Worm (Caenorhabditis elegans): ENCODE results near the gene meg-4.

meg-4 gene

ce11 chrX:1667056-1667455, 15.7 kb upstream of the meg-4 start:
- no peak for TF ChIP-seq nhr-28 (tag; optimal IDR thresholded peaks at IDR 0.05)
- TF ChIP-seq zip-8 (tag; optimal IDR thresholded peaks at IDR 0.05) = no peak
- TF ChIP-seq ceh-83 (GFP tag; optimal IDR thresholded peaks at IDR 0.05) = no peak
- TF ChIP-seq nhr-237 (tag; optimal IDR thresholded peaks at IDR 0.05) = no peak
- TF ChIP-seq sptf-1 (tag; optimal IDR thresholded peaks at IDR 0.05) = no peak

- no peak for TF ChIP-seq mep-1 (tag; optimal IDR thresholded peaks at IDR 0.05)
- TF ChIP-seq sem-2 (GFP tag; optimal IDR thresholded peaks at IDR 0.05) = no peak
- no peak for TF ChIP-seq hlh-1 (tag; optimal IDR thresholded peaks at IDR 0.05)
- no peak for TF ChIP-seq lsy-2 (tag; optimal IDR thresholded peaks at IDR 0.05)
- no peak for TF ChIP-seq pha-4 (tag; optimal IDR thresholded peaks at IDR 0.05)
- no peak for TF ChIP-seq nhr-237 (tag; optimal IDR thresholded peaks at IDR 0.05)
- no peak for TF ChIP-seq mab-5 (tag; optimal IDR thresholded peaks at IDR 0.05)
- no peak for TF ChIP-seq cnd-1 (tag; optimal IDR thresholded peaks at IDR 0.05)
- no peak for TF ChIP-seq lin-32 (GFP tag; optimal IDR thresholded peaks at IDR 0.05)
- TF ChIP-seq tbx-8 (GFP tag; optimal IDR thresholded peaks at IDR 0.05) = no peak
- no peak for TF ChIP-seq snpc-4 (tag; optimal IDR thresholded peaks at IDR 0.05)
- no peak for TF ChIP-seq M03D4.4 (tag; optimal IDR thresholded peaks at IDR 0.05)
- no peak for TF ChIP-seq drap-1 (GFP tag; optimal IDR thresholded peaks at IDR 0.05)
- no peak for TF ChIP-seq elt-1 (tag; optimal IDR thresholded peaks at IDR 0.05; ENCODE audit: borderline replicate concordance, insufficient read depth)
- no peak for TF ChIP-seq unc-39 (tag; optimal IDR thresholded peaks at IDR 0.05)
- TF ChIP-seq unc-120 (tag; optimal IDR thresholded peaks at IDR 0.05; ENCODE audit: poor library complexity, severe bottlenecking) = no peak
- no peak for TF ChIP-seq blmp-1 (tag; optimal IDR thresholded peaks at IDR 0.05)
- no peak for TF ChIP-seq flh-1 (GFP tag; optimal IDR thresholded peaks at IDR 0.05)
- no peak for TF ChIP-seq bed-3 (GFP tag; optimal IDR thresholded peaks at IDR 0.05)
- TF ChIP-seq elt-3 (tag; optimal IDR thresholded peaks at IDR 0.05) = no peak
These were observed 14.0 kb upstream of the meg-4 start, which contains the start of gene R09H3.3 for ce11 chrX:1668748-1669147. TSS of gene R09H3.3 (minus strand) at chrX:1668848.

ce11 chrX:1674056-1674455, 8.7 kb upstream of the meg-4 start, which contains the start of gene tbx-31:
TSS of gene tbx-31 (minus strand) at chrX:1674156.
- TF ChIP-seq nhr-28 (tag; optimal IDR thresholded peaks at IDR 0.05) = no peak
- no peak for TF ChIP-seq zip-8 (tag; optimal IDR thresholded peaks at IDR 0.05)
- TF ChIP-seq ces-1 (GFP tag; optimal IDR thresholded peaks at IDR 0.05) = no peak
- no peak for TF ChIP-seq blmp-1 (tag; optimal IDR thresholded peaks at IDR 0.05)
- no peak for TF ChIP-seq nhr-237 (tag; optimal IDR thresholded peaks at IDR 0.05)
- TF ChIP-seq unc-62 (GFP tag; optimal IDR thresholded peaks at IDR 0.05) = no peak
- no peak for TF ChIP-seq ceh-43 (GFP tag; optimal IDR thresholded peaks at IDR 0.05)
- no peak for TF ChIP-seq mep-1 (tag; optimal IDR thresholded peaks at IDR 0.05)
- no peak for TF ChIP-seq ceh-83 (GFP tag; optimal IDR thresholded peaks at IDR 0.05)
- no peak for TF ChIP-seq elt-1 (tag; optimal IDR thresholded peaks at IDR 0.05; ENCODE audit: borderline replicate concordance, insufficient read depth)
- no peak for TF ChIP-seq flh-1 (GFP tag; optimal IDR thresholded peaks at IDR 0.05)
- no peak for TF ChIP-seq cnd-1 (tag; optimal IDR thresholded peaks at IDR 0.05)

- TF ChIP-seq tbx-8 (GFP tag; optimal IDR thresholded peaks at IDR 0.05) = no peak
These were observed 6.9 kb upstream of the meg-4 start for ce11 chrX:1675879-1676278.

ce11 chrX:1678021-1678420, 4.7 kb upstream of the meg-4 start, which contains the start of gene fbxa-170:
TSS of gene fbxa-170 (minus strand) at chrX:1678121.
- no peak for TF ChIP-seq mab-5 (tag; optimal IDR thresholded peaks at IDR 0.05)
- no peak for TF ChIP-seq ces-1 (GFP tag; optimal IDR thresholded peaks at IDR 0.05)
- TF ChIP-seq M03D4.4 (tag; optimal IDR thresholded peaks at IDR 0.05) = no peak
- no peak for TF ChIP-seq ham-2 (GFP tag; optimal IDR thresholded peaks at IDR 0.05)
- TF ChIP-seq zip-8 (tag; optimal IDR thresholded peaks at IDR 0.05) = no peak
- no peak for TF ChIP-seq elt-1 (tag; optimal IDR thresholded peaks at IDR 0.05; ENCODE audit: borderline replicate concordance, insufficient read depth)
- TF ChIP-seq sptf-1 (tag; optimal IDR thresholded peaks at IDR 0.05) = no peak
- no peak for TF ChIP-seq ceh-43 (GFP tag; optimal IDR thresholded peaks at IDR 0.05)
- TF ChIP-seq mep-1 (tag; optimal IDR thresholded peaks at IDR 0.05) = no peak
- TF ChIP-seq lin-32 (GFP tag; optimal IDR thresholded peaks at IDR 0.05) = no peak
- no peak for TF ChIP-seq pha-4 (tag; optimal IDR thresholded peaks at IDR 0.05)
- TF ChIP-seq flh-1 (GFP tag; optimal IDR thresholded peaks at IDR 0.05) = no peak
- TF ChIP-seq hlh-1 (tag; optimal IDR thresholded peaks at IDR 0.05) = no peak
- TF ChIP-seq nhr-76 (tag; optimal IDR thresholded peaks at IDR 0.05) = no peak
- TF ChIP-seq ztf-11 (tag; optimal IDR thresholded peaks at IDR 0.05) = no peak
- TF ChIP-seq nhr-28 (tag; optimal IDR thresholded peaks at IDR 0.05) = no peak
- no peak for TF ChIP-seq unc-39 (tag; optimal IDR thresholded peaks at IDR 0.05)
- no peak for TF ChIP-seq tbx-8 (GFP tag; optimal IDR thresholded peaks at IDR 0.05)
- no peak for TF ChIP-seq sem-2 (GFP tag; optimal IDR thresholded peaks at IDR 0.05)
- TF ChIP-seq snpc-4 (tag; optimal IDR thresholded peaks at IDR 0.05) = no peak

Data from whole organism, mixed stage, embryonic.